In genomic region chrX:3719480-3720064, dm6 we compare ENCODE assay signal across 6 fruit fly cellular contexts.
TF ChIP-seq lines count a peak whose summit lies in the region.

TSS of gene Rala (minus strand) at chrX:3719635.
TSS of gene Tlk (plus strand) at chrX:3720007.

- TF ChIP-seq CTCF in S2 (optimal IDR thresholded peaks at IDR 0.05; lab: Kevin White, UChicago) = peak; percentile 97 to 99
- peak; percentile 95 for TF ChIP-seq CTCF in whole organism, embryonic (GFP tag; optimal IDR thresholded peaks at IDR 0.05; lab: Kevin White, UChicago)

TF ChIP-seq in whole organism, adult, 20 proteins besides CTCF, POLR2A, EP300 and RAD21:
- TF ChIP-seq CG7045 (GFP tag; optimal IDR thresholded peaks at IDR 0.05; lab: Kevin White, UChicago) (no peak), ovo (GFP tag; optimal IDR thresholded peaks at IDR 0.05; lab: Kevin White, UChicago) (peak; percentile 83), CG12768 (GFP tag; optimal IDR thresholded peaks at IDR 0.05; lab: Kevin White, UChicago) (no peak), Hr96 (GFP tag; optimal IDR thresholded peaks at IDR 0.05; lab: Kevin White, UChicago) (no peak), kay (GFP tag; lab: Kevin White, UChicago; ENCODE audit: borderline replicate concordance) (no peak), CG33017 (tag; optimal IDR thresholded peaks at IDR 0.05; lab: Kevin White, UChicago) (no peak), cic (GFP tag; optimal IDR thresholded peaks at IDR 0.05; lab: Kevin White, UChicago) (no peak), Mnt (GFP tag; optimal IDR thresholded peaks at IDR 0.05; lab: Kevin White, UChicago) (peak; percentile 29), pad (GFP tag; optimal IDR thresholded peaks at IDR 0.05; lab: Kevin White, UChicago) (peak; percentile 48), CG14711 (tag; optimal IDR thresholded peaks at IDR 0.05; lab: Kevin White, UChicago) (peak; percentile 6), CG1620 (GFP tag; optimal IDR thresholded peaks at IDR 0.05; lab: Kevin White, UChicago) (no peak), Crg-1 (GFP tag; optimal IDR thresholded peaks at IDR 0.05; lab: Kevin White, UChicago) (peak; percentile 6), CG7101 (tag; optimal IDR thresholded peaks at IDR 0.05; lab: Kevin White, UChicago) (peak; percentile 27), CG5204 (GFP tag; optimal IDR thresholded peaks at IDR 0.05; lab: Kevin White, UChicago) (no peak), CG11617 (GFP tag; optimal IDR thresholded peaks at IDR 0.05; lab: Kevin White, UChicago) (no peak), tj (GFP tag; optimal IDR thresholded peaks at IDR 0.05; lab: Kevin White, UChicago) (no peak), bab1 (GFP tag; optimal IDR thresholded peaks at IDR 0.05; lab: Kevin White, UChicago) (peak; percentile 65)

TF ChIP-seq in whole organism, embryonic, 481 proteins besides CTCF, POLR2A, EP300 and RAD21 (continues in another document):
- 0 out of 2 replicates have a peak, but pooled peaks have one; percentile 10 for TF ChIP-seq CG10366 (GFP tag; IDR thresholded peaks at IDR 0.05; lab: Robert Waterston, UW)
- TF ChIP-seq Med (GFP tag; lab: Kevin White, UChicago) = peak; percentile 95
- TF ChIP-seq onecut (GFP tag; IDR thresholded peaks at IDR 0.05; lab: Robert Waterston, UW) = no peak
- no peak for TF ChIP-seq pan (optimal IDR thresholded peaks at IDR 0.05; lab: Kevin White, UChicago)
- peak in 1 of 2 experiments; percentile 54 for TF ChIP-seq pan (GFP tag; optimal IDR thresholded peaks at IDR 0.05 in 1 of 2, IDR thresholded peaks at IDR 0.05 in 1 of 2)
- peak; percentile 29; the same call in 1 of the 3 replicates for TF ChIP-seq so (GFP tag; IDR thresholded peaks at IDR 0.05; lab: Robert Waterston, UW)
- TF ChIP-seq wek (GFP tag; optimal IDR thresholded peaks at IDR 0.05; lab: Kevin White, UChicago) = no peak
- TF ChIP-seq CG6791 (GFP tag; IDR thresholded peaks at IDR 0.05; lab: Robert Waterston, UW; ENCODE audit: partially characterized antibody) = peak; percentile 34; the same call in 1 of the 3 replicates
- no peak for TF ChIP-seq Aef1 (GFP tag; IDR thresholded peaks at IDR 0.05; lab: Robert Waterston, UW)
- TF ChIP-seq CG10654 (GFP tag; optimal IDR thresholded peaks at IDR 0.05; lab: Kevin White, UChicago) = no peak
- TF ChIP-seq lab (GFP tag; optimal IDR thresholded peaks at IDR 0.05; lab: Kevin White, UChicago) = peak; percentile 39
- no peak for TF ChIP-seq CG9215 (GFP tag; IDR thresholded peaks at IDR 0.05; lab: Robert Waterston, UW)
- TF ChIP-seq CG1603 (tag; optimal IDR thresholded peaks at IDR 0.05; lab: Kevin White, UChicago) = peak; percentile 86
- TF ChIP-seq pzg (GFP tag; optimal IDR thresholded peaks at IDR 0.05; lab: Kevin White, UChicago) = peak; percentile 100
- peak; percentile 64 for TF ChIP-seq BEAF-32 (GFP tag; optimal IDR thresholded peaks at IDR 0.05; lab: Kevin White, UChicago)
- TF ChIP-seq gro (GFP tag; optimal IDR thresholded peaks at IDR 0.05; lab: Kevin White, UChicago) = no peak
- peak; percentile 26 for TF ChIP-seq nom (GFP tag; optimal IDR thresholded peaks at IDR 0.05; lab: Kevin White, UChicago)
- TF ChIP-seq Stat92E (GFP tag; optimal IDR thresholded peaks at IDR 0.05; lab: Kevin White, UChicago) = peak in 1 of 3 experiments; percentile 35

TF ChIP-seq in whole organism, prepupa, 60 proteins besides CTCF, POLR2A, EP300 and RAD21 (continues in another document):
- TF ChIP-seq CG10669 (GFP tag; optimal IDR thresholded peaks at IDR 0.05; lab: Kevin White, UChicago) (no peak), spab (GFP tag; optimal IDR thresholded peaks at IDR 0.05; lab: Kevin White, UChicago) (no peak), pdm3 (GFP tag; optimal IDR thresholded peaks at IDR 0.05; lab: Kevin White, UChicago) (no peak), CG8319 (GFP tag; optimal IDR thresholded peaks at IDR 0.05; lab: Kevin White, UChicago) (no peak), CG15336 (GFP tag; IDR thresholded peaks at IDR 0.05; lab: Robert Waterston, UW) (peak; percentile 13; the same call in 1 of the 2 replicates), Eip78C (GFP tag; lab: Kevin White, UChicago) (peak; percentile 45), achi (GFP tag; optimal IDR thresholded peaks at IDR 0.05; lab: Kevin White, UChicago) (no peak), CG11902 (GFP tag; optimal IDR thresholded peaks at IDR 0.05; lab: Kevin White, UChicago) (no peak), CG11762 (GFP tag; optimal IDR thresholded peaks at IDR 0.05; lab: Kevin White, UChicago; ENCODE audit: insufficient read depth) (no peak), topi (GFP tag; optimal IDR thresholded peaks at IDR 0.05; lab: Kevin White, UChicago) (no peak), svp (GFP tag; lab: Kevin White, UChicago) (peak; percentile 57), CG32006 (GFP tag; optimal IDR thresholded peaks at IDR 0.05; lab: Kevin White, UChicago) (no peak), esn (GFP tag; optimal IDR thresholded peaks at IDR 0.05; lab: Kevin White, UChicago) (no peak), CG11294 (GFP tag; IDR thresholded peaks at IDR 0.05; lab: Robert Waterston, UW) (no peak), CG9139 (GFP tag; optimal IDR thresholded peaks at IDR 0.05; lab: Kevin White, UChicago) (no peak), Blimp-1 (GFP tag; optimal IDR thresholded peaks at IDR 0.05; lab: Kevin White, UChicago) (peak; percentile 8), Ets21C (GFP tag; optimal IDR thresholded peaks at IDR 0.05; lab: Kevin White, UChicago) (no peak), dac (GFP tag; optimal IDR thresholded peaks at IDR 0.05; lab: Kevin White, UChicago) (no peak), CG7368 (GFP tag; optimal IDR thresholded peaks at IDR 0.05; lab: Kevin White, UChicago) (no peak), CG8119 (GFP tag; IDR thresholded peaks at IDR 0.05; lab: Robert Waterston, UW) (0 out of 3 replicates have a peak, but pooled peaks have one; percentile 13)

TF ChIP-seq in whole organism, pupa, 21 proteins besides CTCF, POLR2A, EP300 and RAD21:
- no peak for TF ChIP-seq CG10348 (GFP tag; IDR thresholded peaks at IDR 0.05; lab: Robert Waterston, UW)
- no peak for TF ChIP-seq CG8159 (tag; optimal IDR thresholded peaks at IDR 0.05; lab: Kevin White, UChicago)
- TF ChIP-seq Ets98B (GFP tag; IDR thresholded peaks at IDR 0.05; lab: Robert Waterston, UW) = peak; percentile 20; the same call in 1 of the 2 replicates
- no peak for TF ChIP-seq CG15710 (tag; optimal IDR thresholded peaks at IDR 0.05; lab: Kevin White, UChicago)
- TF ChIP-seq CG12605 (GFP tag; IDR thresholded peaks at IDR 0.05; lab: Robert Waterston, UW) = peak; percentile 15; the same call in 1 of the 2 replicates
- TF ChIP-seq Pif1A (GFP tag; optimal IDR thresholded peaks at IDR 0.05; lab: Kevin White, UChicago) = no peak
- no peak for TF ChIP-seq CG13204 (GFP tag; optimal IDR thresholded peaks at IDR 0.05; lab: Kevin White, UChicago)
- TF ChIP-seq CG4496 (GFP tag; IDR thresholded peaks at IDR 0.05; lab: Robert Waterston, UW) = 0 out of 3 replicates have a peak, but pooled peaks have one; percentile 29
- TF ChIP-seq CG14655 (GFP tag; optimal IDR thresholded peaks at IDR 0.05; lab: Kevin White, UChicago) = no peak

TF ChIP-seq in whole organism, wandering third instar larva, 38 proteins besides CTCF, POLR2A, EP300 and RAD21:
- TF ChIP-seq usp (GFP tag; optimal IDR thresholded peaks at IDR 0.05; lab: Kevin White, UChicago) = no peak
- TF ChIP-seq h (GFP tag; optimal IDR thresholded peaks at IDR 0.05; lab: Kevin White, UChicago) = peak; percentile 2
- TF ChIP-seq CG32264 (GFP tag; optimal IDR thresholded peaks at IDR 0.05; lab: Kevin White, UChicago) = no peak
- no peak for TF ChIP-seq N (GFP tag; optimal IDR thresholded peaks at IDR 0.05; lab: Kevin White, UChicago)
- peak; percentile 79 for TF ChIP-seq Myc (optimal IDR thresholded peaks at IDR 0.05; lab: Kevin White, UChicago)
- TF ChIP-seq Mio (GFP tag; optimal IDR thresholded peaks at IDR 0.05; lab: Kevin White, UChicago) = no peak
- TF ChIP-seq dmrt93B (GFP tag; optimal IDR thresholded peaks at IDR 0.05; lab: Kevin White, UChicago) = no peak
- no peak for TF ChIP-seq woc (GFP tag; optimal IDR thresholded peaks at IDR 0.05; lab: Kevin White, UChicago)
- no peak for TF ChIP-seq Abd-B (GFP tag; optimal IDR thresholded peaks at IDR 0.05; lab: Kevin White, UChicago)
- TF ChIP-seq GATAd (GFP tag; optimal IDR thresholded peaks at IDR 0.05; lab: Kevin White, UChicago) = no peak
- TF ChIP-seq foxo (GFP tag; optimal IDR thresholded peaks at IDR 0.05; lab: Kevin White, UChicago) = peak in 1 of 2 experiments; percentile 37
- TF ChIP-seq tai (GFP tag; optimal IDR thresholded peaks at IDR 0.05; lab: Kevin White, UChicago) = no peak
- no peak for TF ChIP-seq Hr78 (GFP tag; optimal IDR thresholded peaks at IDR 0.05; lab: Kevin White, UChicago)
- TF ChIP-seq Jra (GFP tag; optimal IDR thresholded peaks at IDR 0.05; lab: Kevin White, UChicago) = no peak
- no peak for TF ChIP-seq Dif (GFP tag; optimal IDR thresholded peaks at IDR 0.05; lab: Kevin White, UChicago; ENCODE audit: partially characterized antibody)
- no peak for TF ChIP-seq HLH106 (tag; optimal IDR thresholded peaks at IDR 0.05; lab: Kevin White, UChicago)
- peak; percentile 48 for TF ChIP-seq Hnf4 (GFP tag; optimal IDR thresholded peaks at IDR 0.05; lab: Kevin White, UChicago)
- TF ChIP-seq Hr83 (GFP tag; optimal IDR thresholded peaks at IDR 0.05; lab: Kevin White, UChicago; ENCODE audit: poor library complexity, severe bottlenecking) = no peak
- TF ChIP-seq CrebA (GFP tag; optimal IDR thresholded peaks at IDR 0.05; lab: Kevin White, UChicago; ENCODE audit: borderline replicate concordance) = no peak
- TF ChIP-seq Rel (GFP tag; optimal IDR thresholded peaks at IDR 0.05; lab: Kevin White, UChicago) = no peak
- TF ChIP-seq Rel (tag; optimal IDR thresholded peaks at IDR 0.05; lab: Kevin White, UChicago) = peak; percentile 74
- no peak for TF ChIP-seq pan (optimal IDR thresholded peaks at IDR 0.05; lab: Kevin White, UChicago)
- TF ChIP-seq jim (GFP tag; optimal IDR thresholded peaks at IDR 0.05; lab: Kevin White, UChicago) = no peak
- peak; percentile 44 for TF ChIP-seq Vsx2 (GFP tag; optimal IDR thresholded peaks at IDR 0.05; lab: Kevin White, UChicago; ENCODE audit: partially characterized antibody)
- TF ChIP-seq fru (GFP tag; optimal IDR thresholded peaks at IDR 0.05; lab: Kevin White, UChicago) = no peak
- no peak for TF ChIP-seq rgr (GFP tag; optimal IDR thresholded peaks at IDR 0.05; lab: Kevin White, UChicago)
- TF ChIP-seq OdsH (GFP tag; optimal IDR thresholded peaks at IDR 0.05; lab: Kevin White, UChicago) = no peak
- TF ChIP-seq Dfd (GFP tag; optimal IDR thresholded peaks at IDR 0.05; lab: Kevin White, UChicago) = no peak
- TF ChIP-seq dl (GFP tag; optimal IDR thresholded peaks at IDR 0.05; lab: Kevin White, UChicago; ENCODE audit: insufficient read depth in 1 of 2, partially characterized antibody in 2 of 2) = no peak
